Worm (Caenorhabditis elegans): Measurements from ENCODE around the gene T19C4.5.

DNA sequence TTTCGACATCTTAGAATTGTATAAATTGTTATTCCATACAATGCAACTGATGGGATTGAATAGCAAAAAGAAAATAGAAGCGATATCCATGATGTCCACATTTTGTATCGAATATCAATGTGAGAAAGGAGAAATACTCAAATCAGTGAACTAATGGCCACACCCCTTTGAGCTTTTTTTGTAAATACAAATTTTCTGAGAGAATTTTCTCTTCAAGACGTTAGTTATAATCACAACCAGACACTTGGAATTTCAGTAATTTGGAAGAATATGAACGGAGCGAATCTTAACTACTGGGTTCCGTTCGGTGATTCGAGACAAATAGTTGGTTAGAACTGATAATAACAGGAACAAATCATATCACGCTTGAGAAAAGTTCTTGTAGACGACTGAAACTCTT lies 10.2 kb upstream of the T19C4.5 start, which contains the start of gene srg-41:
- no peak for TF ChIP-seq ets-4 (tag; optimal IDR thresholded peaks at IDR 0.05)
- TF ChIP-seq ama-1 (optimal IDR thresholded peaks at IDR 0.05): no peak
- TF ChIP-seq ceh-2 (tag; optimal IDR thresholded peaks at IDR 0.05): no peak
- no peak for TF ChIP-seq sox-4 (tag; optimal IDR thresholded peaks at IDR 0.05)
- TF ChIP-seq pqm-1 (tag; optimal IDR thresholded peaks at IDR 0.05): no peak
- TF ChIP-seq pha-4 (tag; optimal IDR thresholded peaks at IDR 0.05): no peak
- TF ChIP-seq ceh-6 (GFP tag; optimal IDR thresholded peaks at IDR 0.05): no peak
- no peak for TF ChIP-seq nhr-232 (tag; optimal IDR thresholded peaks at IDR 0.05)
- no peak for TF ChIP-seq hlh-6 (tag; optimal IDR thresholded peaks at IDR 0.05)
- TF ChIP-seq Y22D7AL.16 (tag; optimal IDR thresholded peaks at IDR 0.05): no peak
